Fruit fly (Drosophila melanogaster): Measurements from ENCODE around the gene CG31546.

The CG31546 gene

DNA sequence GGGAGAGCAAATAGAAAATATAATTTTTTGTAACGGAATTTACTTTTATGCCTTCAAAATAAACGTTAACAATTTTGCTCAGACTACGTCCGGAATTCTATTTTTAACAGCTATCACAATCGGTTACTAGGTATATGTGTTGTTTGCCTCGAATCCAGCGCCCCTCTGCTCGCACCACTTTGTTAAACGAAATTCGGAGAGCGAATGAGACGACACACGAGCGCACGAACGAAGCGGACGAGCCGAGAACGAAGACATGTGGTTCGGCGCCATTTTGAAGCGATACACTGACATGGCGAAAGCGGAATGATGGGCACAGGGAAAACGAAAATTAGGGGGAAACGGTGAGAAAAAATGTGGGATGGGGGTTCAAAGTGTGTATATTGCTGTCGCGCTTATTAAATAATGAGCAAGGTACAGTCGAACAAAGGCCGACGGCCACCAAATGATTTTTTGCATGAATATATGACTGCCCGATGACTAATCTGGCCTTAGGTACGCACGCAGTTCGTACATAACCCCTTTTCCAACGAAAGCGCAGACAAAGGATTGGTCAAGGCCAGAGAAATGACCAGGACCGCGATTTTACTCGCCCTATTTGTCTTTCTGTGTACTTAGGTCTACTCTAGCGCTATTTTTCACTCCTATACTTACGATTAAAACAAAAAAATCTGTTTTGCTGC, 34.9 kb downstream of the CG31546 start:
- TF ChIP-seq CTCF (optimal IDR thresholded peaks at IDR 0.05) (no peak), CG8478 (optimal IDR thresholded peaks at IDR 0.05) (no peak)

DNA sequence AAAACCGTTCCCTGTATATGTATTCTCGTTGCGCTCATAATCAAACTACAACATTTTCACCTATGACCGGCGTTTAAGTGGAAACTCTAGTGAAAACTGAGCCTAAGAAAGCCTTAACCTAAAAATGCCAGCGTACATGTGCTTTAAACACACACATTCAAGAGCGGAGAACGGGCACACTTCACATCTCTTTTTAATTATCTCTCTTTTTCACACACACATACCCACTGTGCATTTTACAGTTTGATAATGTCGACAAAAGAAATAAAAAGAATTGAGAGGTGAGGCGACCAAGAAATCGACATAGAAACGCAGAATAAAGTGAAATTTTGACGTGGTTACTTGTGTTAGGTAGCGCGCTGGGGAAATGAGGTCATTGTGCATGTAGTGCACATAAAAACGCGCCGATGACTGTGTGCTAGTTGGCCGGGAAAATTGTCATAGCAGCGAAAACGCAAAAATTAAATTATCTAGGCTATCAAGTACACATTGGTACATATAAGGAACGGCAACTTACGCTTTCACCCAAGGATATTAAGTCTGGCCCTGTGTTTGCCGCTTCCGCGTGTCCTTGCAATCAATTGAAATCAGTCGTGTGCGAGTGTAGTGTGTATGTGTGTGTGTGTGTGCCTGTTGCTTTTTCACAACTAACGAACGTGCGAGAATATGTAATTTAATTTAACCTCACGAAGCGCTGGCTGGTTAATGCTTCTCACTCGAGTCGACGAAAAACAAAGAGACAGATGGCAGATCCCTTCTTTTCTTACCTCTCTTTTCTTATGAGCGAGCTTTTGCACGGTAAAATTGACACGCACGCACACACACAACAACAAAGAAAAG, 35.7 kb downstream of the CG31546 start:
- no peak for TF ChIP-seq CG8478 (optimal IDR thresholded peaks at IDR 0.05)
- no peak for TF ChIP-seq CTCF (optimal IDR thresholded peaks at IDR 0.05)

DNA sequence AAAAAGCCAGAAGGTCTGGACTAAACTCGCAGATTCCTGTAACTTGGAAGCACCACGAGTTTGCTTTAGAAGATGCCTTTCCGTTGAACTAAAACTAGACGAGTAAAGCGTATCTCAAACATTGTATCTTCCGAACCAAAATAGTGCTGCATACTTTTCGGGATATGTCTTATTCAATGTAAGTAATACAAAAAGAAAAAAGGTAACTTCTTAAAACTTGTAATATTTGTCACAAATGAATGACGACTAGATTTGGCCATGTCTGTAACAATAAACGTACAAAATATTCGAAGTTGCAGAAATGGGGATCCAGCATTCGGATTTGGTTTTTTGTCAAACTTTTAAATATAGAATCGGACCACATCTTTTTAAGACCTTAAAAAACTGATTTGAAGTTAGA, 40.5 kb downstream of the CG31546 start:
- no peak for TF ChIP-seq CTCF (optimal IDR thresholded peaks at IDR 0.05)
- TF ChIP-seq CG8478 (optimal IDR thresholded peaks at IDR 0.05), result no peak

DNA sequence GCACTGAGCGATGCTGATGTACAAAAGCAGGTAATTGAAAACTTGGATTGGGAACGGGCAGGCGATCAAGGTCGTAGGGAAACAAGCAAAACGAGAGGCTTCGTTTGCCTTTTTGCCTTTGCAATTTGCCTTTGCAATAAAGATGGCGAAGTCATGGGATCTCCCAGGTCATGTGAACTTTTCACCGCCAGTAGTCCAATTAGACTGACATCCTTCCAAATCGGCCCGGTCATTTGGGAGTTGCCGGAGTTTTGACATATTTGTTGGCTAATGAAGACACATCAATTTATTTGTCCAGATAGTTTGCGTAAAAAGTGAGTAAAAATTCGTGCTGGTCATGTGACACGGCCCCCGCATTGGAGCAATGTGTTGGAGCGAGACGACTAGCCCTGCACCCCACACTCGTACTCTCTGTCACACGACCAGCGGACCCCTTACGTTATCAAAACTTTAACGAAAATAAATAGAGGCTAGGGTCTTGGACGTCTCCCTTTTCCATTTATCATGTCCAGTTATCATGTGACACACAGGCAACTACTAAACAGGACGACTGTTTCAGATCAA, 43.3 kb downstream of the CG31546 start:
- TF ChIP-seq CG8478 (optimal IDR thresholded peaks at IDR 0.05), result no peak
- TF ChIP-seq CTCF (optimal IDR thresholded peaks at IDR 0.05), result no peak

DNA sequence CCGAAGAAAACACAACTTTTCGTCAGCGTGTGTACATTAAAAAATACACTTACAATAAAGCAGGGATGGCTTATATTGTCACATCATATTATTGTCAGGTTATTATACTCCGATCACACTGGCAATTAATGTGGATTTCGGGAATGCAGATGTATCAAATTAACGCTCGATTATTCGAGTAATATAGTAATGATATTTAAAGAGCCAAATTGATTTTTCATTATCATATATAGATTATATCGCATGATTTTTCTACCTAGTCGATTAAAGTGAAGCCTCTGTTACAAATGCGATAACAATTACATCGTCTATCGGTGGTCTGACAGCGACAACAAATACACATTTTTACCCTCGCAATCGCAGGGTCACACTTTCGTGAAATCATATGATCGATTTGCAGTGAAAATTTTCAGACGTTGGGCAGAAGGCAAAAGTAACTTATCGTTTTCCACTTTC, 44.0 kb downstream of the CG31546 start, which contains the start of the genes noi and Vha26:
noi (minus strand) TSS at position 62 of the 456 bp plus-strand sequence.
Vha26 (plus strand) TSS at position 366 of the 456 bp plus-strand sequence.
- TF ChIP-seq CTCF (optimal IDR thresholded peaks at IDR 0.05), result no peak
- TF ChIP-seq CG8478 (optimal IDR thresholded peaks at IDR 0.05), result no peak

DNA sequence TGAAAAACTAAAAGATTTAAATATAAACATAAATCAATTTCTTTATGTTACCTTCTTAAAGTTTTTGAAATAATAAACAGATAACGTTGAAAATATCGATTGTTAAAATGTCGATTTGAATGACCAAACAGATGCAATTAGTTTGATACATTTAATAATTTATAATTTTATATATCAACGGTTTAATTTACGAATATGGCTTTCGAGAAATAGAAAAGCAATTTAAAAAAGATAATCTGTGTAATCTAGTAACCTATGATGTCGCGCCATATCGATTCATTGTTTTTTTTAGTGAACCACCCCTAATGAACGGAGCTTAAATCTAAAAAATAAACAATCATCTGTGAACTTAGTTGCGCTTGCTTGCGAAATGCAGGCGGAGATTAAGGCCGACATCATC, 46.9 kb downstream of the CG31546 start, which contains the start of gene PolZ2:
PolZ2 (plus strand) TSS at position 301 of the 400 bp plus-strand sequence.
- no peak for TF ChIP-seq CG8478 (optimal IDR thresholded peaks at IDR 0.05)
- TF ChIP-seq CTCF (optimal IDR thresholded peaks at IDR 0.05), result no peak

DNA sequence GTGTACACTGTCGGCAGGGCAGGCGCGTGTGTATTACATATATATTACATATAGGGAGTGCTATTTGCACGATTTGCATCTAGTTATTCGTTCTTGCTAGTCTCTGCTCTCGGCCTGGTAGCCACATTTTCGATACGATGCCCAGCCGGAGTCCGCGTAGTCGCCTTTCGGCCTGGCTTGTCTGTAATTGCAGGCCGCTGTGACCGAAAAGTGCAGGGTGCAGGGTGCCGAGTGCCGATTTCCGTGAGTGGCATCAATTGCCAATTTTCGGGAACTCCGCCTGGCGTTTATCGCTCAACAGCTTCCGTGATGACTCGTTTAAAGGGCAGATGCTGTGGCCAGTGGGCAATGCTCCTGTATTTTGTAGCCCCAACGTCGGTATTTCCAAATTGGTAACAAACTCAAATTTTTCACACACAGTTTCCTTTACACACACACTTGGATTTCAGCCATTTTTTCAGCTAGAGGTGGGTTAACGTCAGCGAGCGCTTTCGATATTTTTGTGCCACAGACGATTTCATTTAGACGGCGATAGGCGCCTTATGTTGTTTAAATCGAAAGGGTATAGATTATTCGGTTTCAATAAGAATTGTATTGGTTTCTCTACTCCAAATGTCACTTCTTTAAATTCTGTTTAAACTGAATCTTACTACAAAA, 47.4 kb downstream of the CG31546 start, which contains the start of gene CG2926:
CG2926 (minus strand) TSS at position 518 of the 657 bp plus-strand sequence.
- TF ChIP-seq CTCF (optimal IDR thresholded peaks at IDR 0.05) (peak in 1 of 2 experiments; percentile 20), CG8478 (optimal IDR thresholded peaks at IDR 0.05) (no peak)
